Worm (Caenorhabditis elegans): ENCODE results near the gene paqr-2.
A peak's percentile ranks its signal among the peaks of the same experiment; 100 is the strongest.

The paqr-2 gene

DNA sequence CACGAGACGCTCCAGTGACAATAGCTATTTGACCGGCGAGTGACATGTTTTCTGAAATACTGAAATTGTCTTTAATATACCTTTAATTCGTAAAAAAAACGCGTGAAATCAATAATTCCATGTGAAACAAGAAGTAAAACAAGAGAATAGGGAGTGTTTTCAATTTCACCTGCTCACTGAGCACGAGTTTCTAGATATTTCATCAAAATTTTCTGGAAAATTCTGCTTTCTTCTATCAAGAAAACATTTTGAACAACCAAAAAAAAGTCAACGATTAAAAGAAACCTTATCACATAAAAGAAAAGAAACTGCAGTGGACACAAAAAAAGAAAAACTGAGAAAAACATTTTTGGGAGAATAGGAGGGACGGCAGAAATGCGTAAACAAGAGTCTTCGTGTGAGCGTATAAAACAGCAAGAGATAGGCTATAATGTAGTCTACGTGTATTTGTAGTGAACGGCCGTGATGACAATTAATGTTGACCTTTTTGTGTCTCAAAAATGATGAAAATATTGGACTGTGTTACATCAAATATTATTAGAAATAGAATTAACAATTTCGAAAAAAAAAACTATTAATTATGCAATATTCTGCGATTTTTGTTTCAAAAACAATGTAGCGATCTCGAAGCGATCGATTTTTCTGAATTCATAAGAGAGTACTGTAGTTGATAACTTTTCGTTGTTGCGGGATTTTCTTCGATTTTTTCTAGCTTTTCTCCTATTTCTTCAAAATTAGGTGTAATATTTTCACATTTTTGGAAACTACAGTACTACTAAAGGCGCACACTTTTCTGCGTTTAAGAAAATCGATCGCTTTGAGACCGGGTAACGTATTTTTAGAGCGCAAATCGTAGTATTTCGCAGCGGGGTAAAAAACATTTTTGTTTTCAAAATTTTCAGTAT is 11.5 kb downstream of the paqr-2 start, which contains the start of gene dhs-9 (continued):
- no peak for TF ChIP-seq zfh-2 (GFP tag; conservative IDR thresholded peaks at IDR 0.05)
- no peak for TF ChIP-seq cebp-1 (GFP tag; IDR thresholded peaks at IDR 0.05)
- peak; percentile 12 for TF ChIP-seq cebp-1 (tag; optimal IDR thresholded peaks at IDR 0.05)
- peak; percentile 68 for TF ChIP-seq repo-1 (tag; optimal IDR thresholded peaks at IDR 0.05)
- TF ChIP-seq ztf-18 (tag; optimal IDR thresholded peaks at IDR 0.05), result no peak
- TF ChIP-seq lin-35 (GFP tag; optimal IDR thresholded peaks at IDR 0.05), result no peak
- no peak for TF ChIP-seq ccch-3 (GFP tag; optimal IDR thresholded peaks at IDR 0.05)
- no peak for TF ChIP-seq ets-4 (GFP tag; optimal IDR thresholded peaks at IDR 0.05)
- no peak for TF ChIP-seq bed-2 (GFP tag; IDR thresholded peaks at IDR 0.05)
- no peak for TF ChIP-seq B0261.1 (tag; optimal IDR thresholded peaks at IDR 0.05)
- no peak for TF ChIP-seq K12H6.12 (tag; optimal IDR thresholded peaks at IDR 0.05)
- TF ChIP-seq pha-4 (tag; optimal IDR thresholded peaks at IDR 0.05), result peak; percentile 32
- peak; percentile 18 for TF ChIP-seq attf-5 (GFP tag; optimal IDR thresholded peaks at IDR 0.05)
- no peak for TF ChIP-seq atf-7 (tag; optimal IDR thresholded peaks at IDR 0.05)
- no peak for TF ChIP-seq F33H1.4 (GFP tag; IDR thresholded peaks at IDR 0.05)

DNA sequence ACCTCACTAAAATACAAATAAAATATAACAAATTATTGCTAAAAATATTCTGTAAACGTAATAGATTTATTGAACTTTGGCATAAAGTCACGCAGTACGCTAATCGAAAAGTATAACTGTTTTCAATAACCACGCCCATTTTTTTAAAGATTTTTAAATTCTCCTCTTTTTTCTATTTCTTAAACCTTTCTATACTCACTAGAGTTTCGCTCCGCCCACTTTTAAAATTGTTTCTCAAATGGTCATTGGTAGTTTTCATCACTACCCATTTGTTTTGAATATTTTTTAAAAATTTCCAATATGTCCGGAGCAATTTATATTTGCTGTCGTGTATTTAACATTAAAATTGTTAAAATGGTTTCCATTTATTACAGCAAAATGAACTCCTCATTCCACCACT is 17.8 kb downstream of the paqr-2 start, which contains the start of gene Y32H12A.1:
Gene Y32H12A.1 (plus strand): TSS at position 301 of the 400 bp plus-strand sequence.
- TF ChIP-seq athp-1 (tag; optimal IDR thresholded peaks at IDR 0.05) (no peak), pbrm-1 (GFP tag; IDR thresholded peaks at IDR 0.05) (no peak), ceh-100 (GFP tag; IDR thresholded peaks at IDR 0.05) (no peak), Y56A3A.18 (GFP tag; IDR thresholded peaks at IDR 0.05) (no peak), B0035.1 (tag; optimal IDR thresholded peaks at IDR 0.05) (no peak), tlf-1 (GFP tag; optimal IDR thresholded peaks at IDR 0.05) (no peak), nfya-1 (tag; optimal IDR thresholded peaks at IDR 0.05; ENCODE audit: borderline replicate concordance, insufficient read depth) (no peak), pha-4 (tag; optimal IDR thresholded peaks at IDR 0.05) (no peak), sptf-2 (GFP tag; optimal IDR thresholded peaks at IDR 0.05) (no peak), F23B12.7 (tag; optimal IDR thresholded peaks at IDR 0.05; ENCODE audit: insufficient read depth) (no peak), K11D2.4 (GFP tag; IDR thresholded peaks at IDR 0.05) (no peak), lsl-1 (GFP tag; optimal IDR thresholded peaks at IDR 0.05) (no peak), nhr-80 (tag; optimal IDR thresholded peaks at IDR 0.05) (no peak), hlh-12 (tag; optimal IDR thresholded peaks at IDR 0.05) (no peak), Y67H2A.10 (GFP tag; conservative IDR thresholded peaks at IDR 0.05) (no peak), snpc-1.3 (tag; optimal IDR thresholded peaks at IDR 0.05; ENCODE audit: insufficient read depth) (no peak), madf-10 (tag; optimal IDR thresholded peaks at IDR 0.05) (no peak), lag-1 (GFP tag; IDR thresholded peaks at IDR 0.05) (no peak), rec-8 (tag; optimal IDR thresholded peaks at IDR 0.05) (no peak), F10E7.11 (tag; optimal IDR thresholded peaks at IDR 0.05) (no peak)

ce11 chrIII:5349250-5349649 is 30.5 kb downstream of the paqr-2 start, which contains the start of gene thoc-5:
Gene thoc-5 (minus strand): TSS chrIII:5349401.
- TF ChIP-seq F22D6.2 (tag; optimal IDR thresholded peaks at IDR 0.05) (peak; percentile 63), mel-28 (tag; optimal IDR thresholded peaks at IDR 0.05; ENCODE audit: borderline replicate concordance) (no peak), egl-18 (GFP tag; IDR thresholded peaks at IDR 0.05) (no peak), hmg-20 (GFP tag; IDR thresholded peaks at IDR 0.05) (peak; percentile 59; the same call in 1 of the 2 replicates), T26A5.8 (tag; optimal IDR thresholded peaks at IDR 0.05) (no peak), hmg-1.2 (GFP tag; IDR thresholded peaks at IDR 0.05) (peak; percentile 26; the same call in 1 of the 2 replicates), lsl-1 (GFP tag; optimal IDR thresholded peaks at IDR 0.05) (peak; percentile 49), sdz-38 (tag; optimal IDR thresholded peaks at IDR 0.05) (no peak), K11D2.4 (GFP tag; IDR thresholded peaks at IDR 0.05) (peak; percentile 77), bed-2 (GFP tag; IDR thresholded peaks at IDR 0.05) (peak; percentile 86), ceh-27 (GFP tag; optimal IDR thresholded peaks at IDR 0.05) (peak; percentile 87), aptf-3 (GFP tag; IDR thresholded peaks at IDR 0.05) (no peak), sptf-2 (GFP tag; optimal IDR thresholded peaks at IDR 0.05) (no peak), nhr-27 (tag; optimal IDR thresholded peaks at IDR 0.05) (no peak), ztf-28 (GFP tag; IDR thresholded peaks at IDR 0.05) (0 out of 2 replicates have a peak, but pooled peaks have one; percentile 25), Y56A3A.18 (GFP tag; IDR thresholded peaks at IDR 0.05) (no peak)
